Worm (Caenorhabditis elegans) whole organism, young adult: ENCODE measurements around the gene C52A10.3.

Experiments
- B0019.2 ChIP-seq: fragments of 200-800 bp; sonication (Bioruptor generic); conservative IDR thresholded peaks from 2 replicates; pipeline ENCODE4 v1.3.6; 2022; ENCODE audit warnings: missing genetic modification reagents, missing genetic modification characterization, missing compliant biosample characterization
- B0261.1 ChIP-seq: sonication (generic microtip); optimal IDR thresholded peaks from 2 replicates; lab custom pipeline; 2016; ENCODE audit warnings: mild to moderate bottlenecking, missing genetic modification characterization, moderate library complexity, missing compliant biosample characterization
- F22D6.2 ChIP-seq: sonication (generic microtip); optimal IDR thresholded peaks from 2 replicates; lab custom pipeline; 2016; ENCODE audit warnings: mild to moderate bottlenecking, missing genetic modification characterization, missing compliant biosample characterization
- F49E8.2 ChIP-seq: sonication (generic microtip); optimal IDR thresholded peaks from 3 replicates; lab custom pipeline; 2017; ENCODE audit warnings: missing genetic modification characterization, mild to moderate bottlenecking, missing compliant biosample characterization, antibody characterized with exemption, moderate library complexity; ENCODE audit not compliant: insufficient read depth
- T07F8.4 ChIP-seq: sonication (generic microtip); optimal IDR thresholded peaks from 2 replicates; lab custom pipeline; 2016; ENCODE audit warnings: mild to moderate bottlenecking, missing genetic modification characterization, moderate library complexity, missing compliant biosample characterization
- Y53G8AR.9 ChIP-seq: fragments of 200-800 bp; sonication (Bioruptor generic); conservative IDR thresholded peaks from 2 replicates; pipeline ENCODE4 v1.3.6; 2022; ENCODE audit warnings: missing genetic modification reagents, missing genetic modification characterization, missing compliant biosample characterization
- atf-7 ChIP-seq: sonication (generic microtip); optimal IDR thresholded peaks from 2 replicates; lab custom pipeline; 2017; ENCODE audit warnings: mild to moderate bottlenecking, missing genetic modification characterization, missing compliant biosample characterization
- athp-1 ChIP-seq: sonication (generic microtip); optimal IDR thresholded peaks from 2 replicates; lab custom pipeline; 2017; ENCODE audit warnings: mild to moderate bottlenecking, missing genetic modification characterization, missing compliant biosample characterization
- bed-1 ChIP-seq: fragments of 200-800 bp; sonication (Bioruptor generic); IDR thresholded peaks from 2 replicates; pipeline ENCODE4 v1.3.6; 2022; ENCODE audit warnings: missing genetic modification reagents, missing genetic modification characterization, missing compliant biosample characterization
- cebp-1 ChIP-seq, 2 experiments: fragments of 200-800 bp in 1 of 2; sonication (Bioruptor generic) in 1 of 2; sonication (generic microtip) in 1 of 2; IDR thresholded peaks in 1 of 2; optimal IDR thresholded peaks in 1 of 2; 2 replicates each; pipeline versions ENCODE4 v1.3.6 to Lab custom; 2017 to 2022; ENCODE audit warnings: missing compliant biosample characterization in 2 of 2, missing genetic modification characterization in 2 of 2, mild to moderate bottlenecking in 1 of 2, missing genetic modification reagents in 1 of 2, moderate library complexity in 1 of 2
- chd-7 ChIP-seq: sonication (generic microtip); optimal IDR thresholded peaks from 2 replicates; lab custom pipeline; 2016; ENCODE audit warnings: mild to moderate bottlenecking, missing genetic modification characterization, moderate library complexity, missing compliant biosample characterization
- dpff-1 ChIP-seq: sonication (generic microtip); optimal IDR thresholded peaks from 2 replicates; lab custom pipeline; 2017; ENCODE audit warnings: mild to moderate bottlenecking, missing genetic modification characterization, missing compliant biosample characterization
- efl-1 ChIP-seq: fragments of 150-350 bp; optimal IDR thresholded peaks from 2 replicates; lab custom pipeline; 2014; ENCODE audit warnings: missing biosample characterization, missing genetic modification reagents, missing genetic modification characterization
- egl-44 ChIP-seq: fragments of 200-800 bp; sonication (Bioruptor generic); IDR thresholded peaks from 2 replicates; pipeline ENCODE4 v1.3.6; 2022; ENCODE audit warnings: missing genetic modification reagents, missing genetic modification characterization, missing compliant biosample characterization
- hlh-12 ChIP-seq: sonication (generic microtip); optimal IDR thresholded peaks from 2 replicates; lab custom pipeline; 2016; ENCODE audit warnings: missing genetic modification characterization, missing compliant biosample characterization
- let-607 ChIP-seq, 2 experiments: fragments of 200-800 bp in 1 of 2; sonication (Bioruptor generic) in 1 of 2; sonication (generic microtip) in 1 of 2; optimal IDR thresholded peaks; 2 replicates each; lab custom pipeline; 2016 to 2018; ENCODE audit warnings: mild to moderate bottlenecking in 2 of 2, missing compliant biosample characterization in 2 of 2, missing genetic modification characterization in 2 of 2, moderate library complexity in 2 of 2, missing genotype in 1 of 2
- madf-10 ChIP-seq: sonication (generic microtip); optimal IDR thresholded peaks from 2 replicates; lab custom pipeline; 2016; ENCODE audit warnings: mild to moderate bottlenecking, missing genetic modification characterization, missing compliant biosample characterization
- madf-8 ChIP-seq: fragments of 200-800 bp; sonication (Bioruptor generic); conservative IDR thresholded peaks from 2 replicates; pipeline ENCODE4 v1.3.6; 2022; ENCODE audit warnings: missing genetic modification reagents, missing genetic modification characterization, missing compliant biosample characterization
- mel-28 ChIP-seq: sonication (generic microtip); optimal IDR thresholded peaks from 2 replicates; lab custom pipeline; 2016; ENCODE audit warnings: borderline replicate concordance, mild to moderate bottlenecking, missing genetic modification characterization, missing compliant biosample characterization
- mes-4 ChIP-seq: sonication (generic microtip); optimal IDR thresholded peaks from 2 replicates; lab custom pipeline; 2016; ENCODE audit warnings: missing genotype, missing genetic modification characterization, missing compliant biosample characterization
- nfya-2 ChIP-seq: fragments of 200-800 bp; sonication (Bioruptor generic); IDR thresholded peaks from 2 replicates; pipeline ENCODE4 v1.3.6; 2022; ENCODE audit warnings: missing genetic modification reagents, missing genetic modification characterization, missing compliant biosample characterization
- nhr-80 ChIP-seq: sonication (generic microtip); optimal IDR thresholded peaks from 2 replicates; lab custom pipeline; 2016; ENCODE audit warnings: missing genetic modification characterization, missing compliant biosample characterization
- pha-4 ChIP-seq: fragments of 150-350 bp; sonication (generic microtip); optimal IDR thresholded peaks from 2 replicates; lab custom pipeline; 2014; ENCODE audit warnings: missing biosample characterization, missing genetic modification reagents, missing genetic modification characterization
- rec-8 ChIP-seq, 2 experiments: sonication (generic microtip); optimal IDR thresholded peaks; 2 replicates each; lab custom pipeline; 2016; ENCODE audit warnings: mild to moderate bottlenecking in 2 of 2, missing genetic modification characterization in 2 of 2, missing genetic modification reagents in 2 of 2, missing genotype in 2 of 2, missing biosample characterization in 1 of 2, missing compliant biosample characterization in 1 of 2, moderate library complexity in 1 of 2
- rpc-1 ChIP-seq, 2 experiments: fragments of 150-350 bp in 1 of 2; sonication (generic microtip) in 1 of 2; optimal IDR thresholded peaks; 2 replicates each; lab custom pipeline; 2014 to 2018; ENCODE audit warnings: missing biosample characterization in 1 of 2, missing genetic modification characterization in 1 of 2, missing genetic modification reagents in 1 of 2, missing genotype in 1 of 2
- tbp1 ChIP-seq: fragments of 200-800 bp; sonication (Bioruptor generic); optimal IDR thresholded peaks from 2 replicates; lab custom pipeline; 2018; ENCODE audit warnings: mild to moderate bottlenecking, missing genetic modification characterization, missing compliant biosample characterization
- tbx-9 ChIP-seq: sonication (generic microtip); optimal IDR thresholded peaks from 2 replicates; lab custom pipeline; 2016; ENCODE audit warnings: borderline replicate concordance, missing genetic modification characterization, inconsistent platforms, missing compliant biosample characterization
- tlf-1 ChIP-seq: fragments of 200-800 bp; sonication (Bioruptor generic); optimal IDR thresholded peaks from 2 replicates; lab custom pipeline; 2018; ENCODE audit warnings: mild to moderate bottlenecking, missing genetic modification characterization, missing compliant biosample characterization
- unc-62 ChIP-seq: fragments of 150-350 bp; optimal IDR thresholded peaks from 2 replicates; lab custom pipeline; 2014; ENCODE audit warnings: missing biosample characterization, missing genetic modification reagents, missing genetic modification characterization
- zim-3 ChIP-seq: sonication (generic microtip); optimal IDR thresholded peaks from 2 replicates; lab custom pipeline; 2017; ENCODE audit warnings: mild to moderate bottlenecking, missing genetic modification characterization, moderate library complexity, missing compliant biosample characterization
- ztf-18 ChIP-seq: sonication (generic microtip); optimal IDR thresholded peaks from 2 replicates; lab custom pipeline; 2016; ENCODE audit warnings: missing genotype, mild to moderate bottlenecking, missing genetic modification characterization, missing compliant biosample characterization
- ztf-25 ChIP-seq: fragments of 200-800 bp; sonication (Bioruptor generic); IDR thresholded peaks from 2 replicates; pipeline ENCODE4 v1.3.6; 2022; ENCODE audit warnings: missing genetic modification reagents, missing genetic modification characterization, missing compliant biosample characterization
- ztf-28 ChIP-seq: fragments of 200-800 bp; sonication (Bioruptor generic); IDR thresholded peaks from 2 replicates; pipeline ENCODE4 v1.3.6; 2022; ENCODE audit warnings: missing genetic modification reagents, missing genetic modification characterization, missing compliant biosample characterization
- ztf-3 ChIP-seq: fragments of 200-800 bp; sonication (Bioruptor generic); optimal IDR thresholded peaks from 2 replicates; lab custom pipeline; 2018; ENCODE audit warnings: mild to moderate bottlenecking, missing genetic modification characterization, missing compliant biosample characterization
- ztf-6 ChIP-seq: fragments of 200-800 bp; sonication (Bioruptor generic); IDR thresholded peaks from 2 replicates; pipeline ENCODE4 v1.3.6; 2022; ENCODE audit warnings: missing genetic modification reagents, missing genetic modification characterization, missing compliant biosample characterization

C52A10.3 gene

ce11 chrV:5200188-5200587, 39.1 kb downstream of the C52A10.3 start:
- TF ChIP-seq hlh-12 (tag; lab: Kevin White, UChicago) = no peak
- TF ChIP-seq F49E8.2 = no peak
- TF ChIP-seq chd-7 (tag; lab: Kevin White, UChicago) = no peak
- TF ChIP-seq ztf-18 (tag; lab: Kevin White, UChicago) = no peak

ce11 chrV:5198240-5198639, 41.1 kb downstream of the C52A10.3 start, which contains the start of gene Y47A7.2:
TSS of gene Y47A7.2 (minus strand) at chrV:5198340.
- TF ChIP-seq nfya-2 (GFP tag; lab: Robert Waterston, UW) (no peak), rpc-1 (optimal IDR thresholded peaks at IDR 0.05; lab: Kevin White, UChicago) (no peak), rpc-1 (tag; optimal IDR thresholded peaks at IDR 0.05; lab: Kevin White, UChicago) (no peak), F22D6.2 (tag; lab: Kevin White, UChicago) (no peak), B0019.2 (GFP tag; lab: Robert Waterston, UW) (no peak), ztf-6 (GFP tag; lab: Robert Waterston, UW) (no peak), B0261.1 (no peak), T07F8.4 (tag; lab: Kevin White, UChicago) (no peak), madf-10 (tag; lab: Kevin White, UChicago) (no peak)
- TF ChIP-seq, all 124 proteins: peak for 0

ce11 chrV:5194508-5194907, 44.8 kb downstream of the C52A10.3 start, which contains the start of gene abu-8:
TSS of gene abu-8 (minus strand) at chrV:5194608.
- TF ChIP-seq efl-1 (GFP tag; lab: Kevin White, UChicago) = no peak
- no peak for TF ChIP-seq pha-4 (tag; lab: Kevin White, UChicago)
- no peak for TF ChIP-seq zim-3
- TF ChIP-seq rec-8 (tag; optimal IDR thresholded peaks at IDR 0.05; lab: Kevin White, UChicago) = no peak
- TF ChIP-seq dpff-1 (tag; lab: Kevin White, UChicago) = no peak
- TF ChIP-seq tlf-1 (GFP tag; lab: Kevin White, UChicago) = no peak
- TF ChIP-seq Y53G8AR.9 (GFP tag; lab: Robert Waterston, UW) = no peak
- no peak for TF ChIP-seq unc-62 (GFP tag; lab: Kevin White, UChicago)
- TF ChIP-seq F49E8.2 = no peak
- TF ChIP-seq rpc-1 (optimal IDR thresholded peaks at IDR 0.05; lab: Kevin White, UChicago) = no peak
- no peak for TF ChIP-seq rpc-1 (tag; optimal IDR thresholded peaks at IDR 0.05; lab: Kevin White, UChicago)
- no peak for TF ChIP-seq mel-28 (tag; lab: Kevin White, UChicago)
- no peak for TF ChIP-seq madf-8
- no peak for TF ChIP-seq B0019.2 (GFP tag; lab: Robert Waterston, UW)
- TF ChIP-seq ztf-25 (GFP tag; lab: Robert Waterston, UW) = no peak
- TF ChIP-seq ztf-6 (GFP tag; lab: Robert Waterston, UW) = no peak
- TF ChIP-seq tbx-9 (tag; lab: Kevin White, UChicago) = no peak
- TF ChIP-seq ztf-28 (GFP tag; lab: Robert Waterston, UW) = no peak
- TF ChIP-seq ztf-3 = no peak

ce11 chrV:5192501-5192900, 46.8 kb downstream of the C52A10.3 start, which contains the start of gene C03A7.13:
TSS of gene C03A7.13 (minus strand) at chrV:5192543.
- TF ChIP-seq bed-1 (no peak), atf-7 (tag; lab: Kevin White, UChicago) (peak; percentile 26), nhr-80 (peak; percentile 87), unc-62 (GFP tag; lab: Kevin White, UChicago) (peak; percentile 93), athp-1 (tag; lab: Kevin White, UChicago) (no peak), F49E8.2 (no peak), egl-44 (0 out of 2 replicates have a peak, but pooled peaks have one; percentile 29), let-607 (tag; optimal IDR thresholded peaks at IDR 0.05; lab: Kevin White, UChicago) (peak in 1 of 2 experiments; percentile 30), mes-4 (no peak), tbp1 (GFP tag; lab: Kevin White, UChicago) (peak; percentile 8), cebp-1 (GFP tag; IDR thresholded peaks at IDR 0.05; lab: Robert Waterston, UW) (no peak), cebp-1 (tag; optimal IDR thresholded peaks at IDR 0.05; lab: Kevin White, UChicago) (peak; percentile 34), pha-4 (tag; lab: Kevin White, UChicago) (peak; percentile 9)
